Worm (Caenorhabditis elegans) whole organism, early embryonic: Measurements from ENCODE around the gene rsp-1.

ENCODE experiments used
- B0310.2 ChIP-seq: sonication (generic microtip); optimal IDR thresholded peaks from 2 replicates; lab custom pipeline; 2016; ENCODE audit warnings: mild to moderate bottlenecking, missing genetic modification characterization, missing compliant biosample characterization
- F13C5.2 ChIP-seq: sonication (generic microtip); optimal IDR thresholded peaks from 2 replicates; lab custom pipeline; 2017; ENCODE audit warnings: mild to moderate bottlenecking, missing genetic modification characterization, inconsistent platforms, missing compliant biosample characterization
- ama-1 ChIP-seq: fragments of 150-350 bp; optimal IDR thresholded peaks from 2 replicates; lab custom pipeline; 2014
- ceh-13 ChIP-seq: fragments of 200-800 bp; sonication (Bioruptor generic); optimal IDR thresholded peaks from 2 replicates; lab custom pipeline; 2018; ENCODE audit warnings: mild to moderate bottlenecking, missing genetic modification characterization, missing compliant biosample characterization
- ceh-36 ChIP-seq: sonication (generic microtip); optimal IDR thresholded peaks from 2 replicates; lab custom pipeline; 2016; ENCODE audit warnings: missing genetic modification characterization, inconsistent platforms, missing compliant biosample characterization
- ets-7 ChIP-seq: sonication (generic microtip); optimal IDR thresholded peaks from 2 replicates; lab custom pipeline; 2016; ENCODE audit warnings: missing genotype, missing genetic modification characterization, missing compliant biosample characterization
- flt-1 ChIP-seq: fragments of 200-800 bp; sonication (Bioruptor generic); IDR thresholded peaks from 2 replicates; pipeline ENCODE4 v1.3.6; 2022; ENCODE audit warnings: missing genetic modification characterization, missing compliant biosample characterization
- hmbx-1 ChIP-seq: sonication (generic microtip); optimal IDR thresholded peaks from 2 replicates; lab custom pipeline; 2016; ENCODE audit warnings: mild to moderate bottlenecking, missing genetic modification characterization, missing compliant biosample characterization
- hmg-4 ChIP-seq: fragments of 200-800 bp; sonication (Bioruptor generic); optimal IDR thresholded peaks from 2 replicates; lab custom pipeline; 2018; ENCODE audit warnings: mild to moderate bottlenecking, missing genetic modification characterization, missing compliant biosample characterization
- pes-1 ChIP-seq: fragments of 200-800 bp; sonication (Bioruptor generic); IDR thresholded peaks from 2 replicates; pipeline ENCODE4 v1.3.6; 2022; ENCODE audit warnings: missing genetic modification reagents, missing genetic modification characterization, missing compliant biosample characterization
- scrt-1 ChIP-seq: fragments of 200-800 bp; sonication (Bioruptor generic); IDR thresholded peaks from 2 replicates; pipeline ENCODE4 v1.3.6; 2022; ENCODE audit warnings: missing genetic modification characterization, missing compliant biosample characterization
- tbx-11 ChIP-seq: fragments of 200-800 bp; sonication (Bioruptor generic); IDR thresholded peaks from 2 replicates; pipeline ENCODE4 v1.3.6; 2022; ENCODE audit warnings: missing genetic modification characterization, missing compliant biosample characterization
- tra-4 ChIP-seq: sonication (generic microtip); optimal IDR thresholded peaks from 2 replicates; lab custom pipeline; 2017; ENCODE audit warnings: missing genetic modification characterization, missing compliant biosample characterization

DNA sequence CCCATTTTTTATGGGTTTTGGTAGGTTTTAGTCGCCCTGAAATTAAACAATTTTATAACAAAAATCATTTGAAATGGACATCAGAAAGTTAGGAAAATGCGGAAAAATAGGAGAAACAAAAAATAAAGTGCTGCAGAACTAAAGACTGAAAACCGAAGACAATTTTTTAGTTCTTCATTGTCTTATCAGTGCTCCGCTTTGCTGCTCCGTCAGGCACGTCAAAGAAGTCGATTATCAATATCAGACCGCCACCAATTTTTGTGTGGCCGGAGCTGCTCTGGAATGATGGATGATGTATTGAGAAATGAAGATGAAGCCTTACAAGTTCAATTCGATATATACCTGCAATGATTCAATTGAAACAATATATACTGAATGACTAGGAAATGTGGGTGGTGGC, 14.7 kb upstream of the rsp-1 start, which contains the start of gene vha-6:
- TF ChIP-seq ama-1 (lab: Kevin White, UChicago) (no peak), tra-4 (tag; lab: Kevin White, UChicago) (no peak), tbx-11 (GFP tag; lab: Robert Waterston, UW) (no peak), B0310.2 (tag; lab: Kevin White, UChicago) (no peak), hmg-4 (GFP tag; lab: Kevin White, UChicago) (no peak), ceh-36 (tag; lab: Kevin White, UChicago) (no peak), ets-7 (tag; lab: Kevin White, UChicago) (no peak), hmbx-1 (tag; lab: Kevin White, UChicago) (no peak), scrt-1 (no peak), flt-1 (GFP tag; lab: Robert Waterston, UW) (no peak), F13C5.2 (tag; lab: Kevin White, UChicago) (no peak), pes-1 (no peak), ceh-13 (GFP tag; lab: Kevin White, UChicago) (no peak)
